Worm (Caenorhabditis elegans) whole organism, L3 larva: Measurements from ENCODE around the gene klp-3.
A peak's percentile ranks its signal among the peaks of the same experiment; 100 is the strongest.

Experiments
- R02D3.7 ChIP-seq: fragments of 150-350 bp; optimal IDR thresholded peaks from 2 replicates; lab custom pipeline; 2014; ENCODE audit warnings: missing biosample characterization, missing genetic modification characterization
- aly-2 ChIP-seq: fragments of 150-350 bp; optimal IDR thresholded peaks from 2 replicates; lab custom pipeline; 2014; ENCODE audit warnings: missing biosample characterization, missing genetic modification characterization
- ama-1 ChIP-seq: fragments of 150-350 bp; optimal IDR thresholded peaks from 2 replicates; lab custom pipeline; 2018
- ceh-16 ChIP-seq: sonication (generic microtip); optimal IDR thresholded peaks from 2 replicates; lab custom pipeline; 2017; ENCODE audit warnings: missing biosample characterization, missing genetic modification characterization
- ceh-28 ChIP-seq: fragments of 150-350 bp; optimal IDR thresholded peaks from 2 replicates; lab custom pipeline; 2014; ENCODE audit warnings: missing biosample characterization, missing genetic modification reagents, missing genetic modification characterization
- ceh-82 ChIP-seq: fragments of 150-350 bp; optimal IDR thresholded peaks from 2 replicates; lab custom pipeline; 2014; ENCODE audit warnings: missing biosample characterization, missing genetic modification characterization
- ceh-9 ChIP-seq: sonication (generic microtip); optimal IDR thresholded peaks from 2 replicates; lab custom pipeline; 2018; ENCODE audit warnings: missing biosample characterization, missing genetic modification characterization
- elt-2 ChIP-seq: sonication (generic microtip); optimal IDR thresholded peaks from 2 replicates; lab custom pipeline; 2016; ENCODE audit warnings: missing genetic modification reagents, mild to moderate bottlenecking, missing genetic modification characterization, missing compliant biosample characterization
- elt-3 ChIP-seq, 3 experiments: fragments of 150-350 bp in 1 of 3; sonication (generic microtip) in 2 of 3; optimal IDR thresholded peaks; 2 replicates in 2 of 3; 4 replicates in 1 of 3; lab custom pipeline; 2014 to 2017; ENCODE audit warnings: missing biosample characterization in 3 of 3, missing genetic modification characterization in 3 of 3
- eor-1 ChIP-seq, 2 experiments: fragments of 150-350 bp; optimal IDR thresholded peaks; 2 replicates each; lab custom pipeline; 2014 to 2018; ENCODE audit warnings: missing biosample characterization in 2 of 2, missing genetic modification characterization in 2 of 2
- fkh-10 ChIP-seq: sonication (generic microtip); optimal IDR thresholded peaks from 2 replicates; lab custom pipeline; 2017; ENCODE audit warnings: missing biosample characterization, missing genetic modification reagents, missing genetic modification characterization
- fkh-2 ChIP-seq: fragments of 150-350 bp; optimal IDR thresholded peaks from 2 replicates; lab custom pipeline; 2014; ENCODE audit warnings: missing biosample characterization, missing genetic modification reagents, missing genetic modification characterization
- fos-1 ChIP-seq: fragments of 150-350 bp; optimal IDR thresholded peaks from 2 replicates; lab custom pipeline; 2014; ENCODE audit warnings: missing biosample characterization, missing genetic modification characterization
- hmg-11 ChIP-seq: sonication (generic microtip); optimal IDR thresholded peaks from 2 replicates; lab custom pipeline; 2016; ENCODE audit warnings: missing genetic modification characterization, missing compliant biosample characterization
- jun-1 ChIP-seq: fragments of 150-350 bp; optimal IDR thresholded peaks from 2 replicates; lab custom pipeline; 2014; ENCODE audit warnings: missing biosample characterization, missing genetic modification reagents, missing genetic modification characterization
- lin-39 ChIP-seq: fragments of 150-350 bp; optimal IDR thresholded peaks from 2 replicates; lab custom pipeline; 2018; ENCODE audit warnings: missing biosample characterization, missing genetic modification reagents, missing genetic modification characterization
- lsy-12 ChIP-seq: sonication (generic microtip); optimal IDR thresholded peaks from 2 replicates; lab custom pipeline; 2016; ENCODE audit warnings: mild to moderate bottlenecking, missing genetic modification characterization, missing compliant biosample characterization
- mml-1 ChIP-seq: fragments of 150-350 bp; sonication (generic microtip); optimal IDR thresholded peaks from 3 replicates; lab custom pipeline; 2014; ENCODE audit warnings: missing biosample characterization, missing genetic modification characterization
- nfya-1 ChIP-seq: sonication (generic microtip); optimal IDR thresholded peaks from 2 replicates; lab custom pipeline; 2017; ENCODE audit warnings: missing genetic modification characterization, mild to moderate bottlenecking, missing compliant biosample characterization, antibody characterized with exemption, moderate library complexity; ENCODE audit not compliant: insufficient read depth
- nhr-11 ChIP-seq: fragments of 150-350 bp; optimal IDR thresholded peaks from 2 replicates; lab custom pipeline; 2014; ENCODE audit warnings: missing biosample characterization, missing genetic modification characterization
- nhr-12 ChIP-seq: fragments of 150-350 bp; optimal IDR thresholded peaks from 2 replicates; lab custom pipeline; 2014; ENCODE audit warnings: missing biosample characterization, missing genetic modification characterization
- nhr-23 ChIP-seq: fragments of 150-350 bp; optimal IDR thresholded peaks from 2 replicates; lab custom pipeline; 2014; ENCODE audit warnings: missing biosample characterization, missing genetic modification reagents, missing genetic modification characterization
- nhr-28 ChIP-seq: fragments of 150-350 bp; optimal IDR thresholded peaks from 2 replicates; lab custom pipeline; 2014; ENCODE audit warnings: missing biosample characterization, missing genetic modification characterization
- nhr-43 ChIP-seq: sonication (generic microtip); optimal IDR thresholded peaks from 2 replicates; lab custom pipeline; 2016; ENCODE audit warnings: mild to moderate bottlenecking, missing genetic modification characterization, missing compliant biosample characterization; ENCODE audit not compliant: poor library complexity, severe bottlenecking
- nhr-67 ChIP-seq: fragments of 150-350 bp; optimal IDR thresholded peaks from 2 replicates; lab custom pipeline; 2014; ENCODE audit warnings: missing biosample characterization, missing genetic modification characterization
- nhr-76 ChIP-seq: fragments of 150-350 bp; sonication (generic microtip); optimal IDR thresholded peaks from 5 replicates; lab custom pipeline; 2014; ENCODE audit warnings: missing biosample characterization, missing genetic modification characterization
- pha-4 ChIP-seq: fragments of 150-350 bp; optimal IDR thresholded peaks from 2 replicates; lab custom pipeline; 2014; ENCODE audit warnings: missing biosample characterization, missing genetic modification reagents, missing genetic modification characterization
- pqm-1 ChIP-seq: fragments of 150-350 bp; optimal IDR thresholded peaks from 2 replicates; lab custom pipeline; 2017; ENCODE audit warnings: missing biosample characterization, missing genetic modification characterization, inconsistent platforms
- sea-2 ChIP-seq: fragments of 150-350 bp; sonication (generic microtip); optimal IDR thresholded peaks from 4 replicates; lab custom pipeline; 2014; ENCODE audit warnings: missing biosample characterization, missing genetic modification reagents, missing genetic modification characterization
- snpc-4 ChIP-seq: fragments of 150-350 bp; optimal IDR thresholded peaks from 2 replicates; lab custom pipeline; 2014; ENCODE audit warnings: missing biosample characterization, missing genetic modification characterization
- unc-39 ChIP-seq: sonication (generic microtip); optimal IDR thresholded peaks from 4 replicates; lab custom pipeline; 2017; ENCODE audit warnings: missing biosample characterization, missing genetic modification characterization
- unc-62 ChIP-seq: fragments of 150-350 bp; sonication (generic microtip); optimal IDR thresholded peaks from 4 replicates; lab custom pipeline; 2014; ENCODE audit warnings: missing biosample characterization, missing genetic modification reagents, missing genetic modification characterization
- zag-1 ChIP-seq: fragments of 150-350 bp; optimal IDR thresholded peaks from 2 replicates; lab custom pipeline; 2014; ENCODE audit warnings: missing biosample characterization, missing genetic modification characterization
- ztf-4 ChIP-seq: fragments of 150-350 bp; optimal IDR thresholded peaks from 2 replicates; lab custom pipeline; 2014; ENCODE audit warnings: missing biosample characterization, missing genetic modification characterization

The klp-3 gene

ce11 chrII:7838661-7839060 is 3.5 kb upstream of the klp-3 start:
- TF ChIP-seq lsy-12 (tag; lab: Kevin White, UChicago) (no peak), nhr-12 (tag; lab: Kevin White, UChicago) (no peak), ceh-9 (no peak), R02D3.7 (tag; lab: Kevin White, UChicago) (no peak), unc-39 (tag; lab: Kevin White, UChicago) (no peak), fos-1 (tag; lab: Kevin White, UChicago) (no peak), nfya-1 (tag; lab: Kevin White, UChicago) (peak; percentile 46), unc-62 (no peak), zag-1 (tag; lab: Kevin White, UChicago) (no peak), ceh-16 (tag; lab: Kevin White, UChicago) (no peak), lin-39 (tag; lab: Kevin White, UChicago) (peak; percentile 91), sea-2 (GFP tag; lab: Kevin White, UChicago) (peak; percentile 5), pqm-1 (tag; lab: Kevin White, UChicago) (no peak), nhr-43 (tag; lab: Kevin White, UChicago) (no peak), nhr-11 (tag; lab: Kevin White, UChicago) (no peak), snpc-4 (tag; lab: Kevin White, UChicago) (no peak), nhr-28 (tag; lab: Kevin White, UChicago) (no peak), nhr-67 (tag; lab: Kevin White, UChicago) (no peak), fkh-2 (tag; lab: Kevin White, UChicago) (peak; percentile 51), ceh-82 (no peak), pha-4 (tag; lab: Kevin White, UChicago) (peak; percentile 1), elt-3 (tag; optimal IDR thresholded peaks at IDR 0.05; lab: Kevin White, UChicago) (no peak), nhr-76 (tag; lab: Kevin White, UChicago) (no peak), ceh-28 (no peak), fkh-10 (GFP tag; lab: Kevin White, UChicago) (no peak), hmg-11 (tag; lab: Kevin White, UChicago) (no peak), mml-1 (tag; lab: Kevin White, UChicago) (no peak), ztf-4 (no peak), eor-1 (tag; optimal IDR thresholded peaks at IDR 0.05; lab: Kevin White, UChicago) (no peak), ama-1 (lab: Kevin White, UChicago) (no peak), jun-1 (tag; lab: Kevin White, UChicago) (no peak)

- TF ChIP-seq nhr-23 (tag; lab: Kevin White, UChicago) (peak; percentile 25), aly-2 (tag; lab: Kevin White, UChicago) (no peak), nfya-1 (tag; lab: Kevin White, UChicago) (peak; percentile 1)
These were observed 2.5 kb upstream of the klp-3 start for ce11 chrII:7839703-7840102.

DNA sequence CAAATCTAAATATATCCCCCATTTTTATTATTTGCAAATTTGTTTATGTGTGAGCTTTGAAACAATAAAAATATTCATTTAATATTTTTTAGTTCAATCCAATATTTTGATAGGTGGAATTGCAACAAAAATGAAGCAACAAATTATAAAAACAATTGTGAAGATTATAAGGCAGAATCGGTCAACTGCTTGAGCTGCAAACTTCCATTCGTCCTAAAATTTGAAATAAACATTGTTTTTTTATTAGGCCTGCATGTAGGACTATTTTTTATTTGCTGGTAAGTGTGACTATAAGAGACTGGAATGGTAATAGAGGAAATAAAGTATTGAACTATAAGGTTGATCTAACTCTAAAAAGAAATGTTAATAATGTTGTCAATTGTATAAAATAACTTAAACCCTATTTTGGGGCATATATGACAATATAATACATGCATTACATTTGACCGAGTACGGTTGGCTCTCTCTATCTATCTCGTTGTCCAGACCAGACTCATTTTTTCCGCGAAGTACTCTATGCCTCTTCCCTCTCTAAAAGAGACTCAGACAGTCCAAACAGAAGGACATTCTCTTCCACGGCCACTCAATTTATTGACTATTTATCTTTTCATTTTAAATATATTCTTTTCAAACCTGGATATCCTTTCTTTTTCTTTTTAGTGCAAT is 3.6 kb downstream of the klp-3 start, which contains the start of gene T09A5.4:
TSS of gene T09A5.4 (plus strand) at position 616 of the 666 bp plus-strand sequence.
- TF ChIP-seq pha-4 (tag; lab: Kevin White, UChicago) (peak; percentile 35), hmg-11 (tag; lab: Kevin White, UChicago) (no peak), unc-62 (no peak), nfya-1 (tag; lab: Kevin White, UChicago) (peak; percentile 30)

DNA sequence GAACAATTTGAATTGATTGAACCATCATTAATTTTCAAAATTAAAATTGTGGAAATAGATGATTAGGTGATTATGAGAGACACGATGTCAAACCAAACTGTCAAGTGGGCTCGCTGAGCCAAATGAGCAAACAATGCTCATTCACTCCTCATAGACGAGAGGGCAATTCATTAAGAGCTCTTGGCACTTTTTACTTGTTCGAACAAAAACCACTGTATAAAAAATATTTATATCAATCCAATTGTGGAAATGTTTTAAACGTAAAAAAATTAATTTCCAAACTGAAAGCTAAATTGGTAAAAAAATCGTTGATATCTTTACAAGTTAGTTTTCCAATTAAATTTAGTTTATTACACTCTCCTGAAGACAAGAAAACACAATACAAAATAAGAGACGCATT is 7.5 kb downstream of the klp-3 start, which contains the start of gene acr-7:
TSS of gene acr-7 (minus strand) at position 101 of the 400 bp plus-strand sequence.
- no peak for TF ChIP-seq fkh-2 (tag; lab: Kevin White, UChicago)
- no peak for TF ChIP-seq nhr-76 (tag; lab: Kevin White, UChicago)
- TF ChIP-seq unc-39 (tag; lab: Kevin White, UChicago): no peak
- TF ChIP-seq elt-2: no peak
- TF ChIP-seq lin-39 (tag; lab: Kevin White, UChicago): no peak
- TF ChIP-seq lsy-12 (tag; lab: Kevin White, UChicago): no peak
